Worm (Caenorhabditis elegans) whole organism, L1 larva: ENCODE results near the gene T23B12.6.

ENCODE experiments used
- C16A3.4 ChIP-seq: fragments of 150-350 bp; optimal IDR thresholded peaks from 2 replicates; lab custom pipeline; 2014; ENCODE audit warnings: missing biosample characterization, missing genetic modification characterization
- F16B12.6 ChIP-seq: fragments of 150-350 bp; optimal IDR thresholded peaks from 2 replicates; lab custom pipeline; 2014; ENCODE audit warnings: missing biosample characterization, missing genetic modification characterization
- Y116A8C.19 ChIP-seq: sonication (generic microtip); optimal IDR thresholded peaks from 2 replicates; lab custom pipeline; 2016; ENCODE audit warnings: missing compliant biosample characterization, missing genetic modification characterization, borderline replicate concordance
- aha-1 ChIP-seq: fragments of 150-350 bp; optimal IDR thresholded peaks from 2 replicates; lab custom pipeline; 2014; ENCODE audit warnings: missing biosample characterization, missing genetic modification characterization
- alr-1 ChIP-seq: fragments of 200-800 bp; sonication (Bioruptor generic); optimal IDR thresholded peaks from 2 replicates; lab custom pipeline; 2018; ENCODE audit warnings: borderline replicate concordance, mild to moderate bottlenecking, missing genetic modification characterization, missing compliant biosample characterization
- ceh-8 ChIP-seq: fragments of 200-800 bp; sonication (Bioruptor generic); optimal IDR thresholded peaks from 2 replicates; lab custom pipeline; 2018; ENCODE audit warnings: mild to moderate bottlenecking, missing genetic modification characterization, moderate library complexity, missing compliant biosample characterization
- ceh-82 ChIP-seq, 3 experiments: fragments of 150-350 bp in 1 of 3; sonication (generic microtip) in 2 of 3; optimal IDR thresholded peaks; 2 replicates each; lab custom pipeline; 2014 to 2017; ENCODE audit warnings: missing biosample characterization in 3 of 3, missing genetic modification characterization in 3 of 3
- ceh-88 ChIP-seq: fragments of 200-800 bp; sonication (Bioruptor generic); IDR thresholded peaks from 2 replicates; pipeline ENCODE4 v1.3.6; 2022; ENCODE audit warnings: missing genetic modification characterization, missing compliant biosample characterization
- ceh-90 ChIP-seq: sonication (generic microtip); optimal IDR thresholded peaks from 2 replicates; lab custom pipeline; 2016; ENCODE audit warnings: missing genetic modification characterization, missing compliant biosample characterization
- ces-1 ChIP-seq: fragments of 150-350 bp; optimal IDR thresholded peaks from 2 replicates; lab custom pipeline; 2014; ENCODE audit warnings: missing biosample characterization, missing genetic modification reagents, missing genetic modification characterization
- dsc-1 ChIP-seq: sonication (generic microtip); optimal IDR thresholded peaks from 2 replicates; lab custom pipeline; 2016; ENCODE audit warnings: mild to moderate bottlenecking, missing genetic modification characterization, missing compliant biosample characterization
- egl-13 ChIP-seq: sonication (generic microtip); optimal IDR thresholded peaks from 2 replicates; lab custom pipeline; 2016; ENCODE audit warnings: missing genotype, missing genetic modification reagents, missing genetic modification characterization, missing compliant biosample characterization
- egl-27 ChIP-seq, 2 experiments: fragments of 150-350 bp in 1 of 2; sonication (generic microtip); optimal IDR thresholded peaks; 3 replicates each; lab custom pipeline; 2017 to 2018; ENCODE audit warnings: missing biosample characterization in 2 of 2, missing genetic modification characterization in 2 of 2, missing genetic modification reagents in 2 of 2
- elt-2 ChIP-seq: sonication (generic microtip); optimal IDR thresholded peaks from 2 replicates; lab custom pipeline; 2016; ENCODE audit warnings: missing genetic modification characterization, mild to moderate bottlenecking, inconsistent platforms, missing compliant biosample characterization, missing genetic modification reagents
- elt-3 ChIP-seq, 6 experiments: fragments of 150-350 bp in 1 of 6; sonication (generic microtip); optimal IDR thresholded peaks; 2 replicates each; lab custom pipeline; 2017 to 2018; ENCODE audit warnings: missing biosample characterization in 6 of 6, missing genetic modification characterization in 6 of 6, inconsistent platforms in 1 of 6
- ets-5 ChIP-seq: fragments of 200-800 bp; sonication (Bioruptor generic); IDR thresholded peaks from 2 replicates; pipeline ENCODE4 v1.3.6; 2022; ENCODE audit warnings: missing genetic modification characterization, missing compliant biosample characterization
- fkh-10 ChIP-seq: sonication (generic microtip); optimal IDR thresholded peaks from 2 replicates; lab custom pipeline; 2017; ENCODE audit warnings: missing biosample characterization, missing genetic modification reagents, missing genetic modification characterization
- fkh-4 ChIP-seq: sonication (generic microtip); optimal IDR thresholded peaks from 2 replicates; lab custom pipeline; 2016; ENCODE audit warnings: missing compliant biosample characterization, missing genetic modification characterization, borderline replicate concordance
- fkh-8 ChIP-seq: sonication (generic microtip); optimal IDR thresholded peaks from 2 replicates; lab custom pipeline; 2016; ENCODE audit warnings: mild to moderate bottlenecking, missing genetic modification characterization, missing compliant biosample characterization
- fos-1 ChIP-seq: fragments of 150-350 bp; optimal IDR thresholded peaks from 2 replicates; lab custom pipeline; 2014; ENCODE audit warnings: missing biosample characterization, missing genetic modification characterization
- hlh-17 ChIP-seq: fragments of 200-800 bp; sonication (Bioruptor generic); optimal IDR thresholded peaks from 2 replicates; lab custom pipeline; 2018; ENCODE audit warnings: missing genetic modification characterization, mild to moderate bottlenecking, missing compliant biosample characterization, moderate library complexity, borderline replicate concordance
- hlh-4 ChIP-seq: sonication (generic microtip); optimal IDR thresholded peaks from 2 replicates; lab custom pipeline; 2016; ENCODE audit warnings: mild to moderate bottlenecking, missing genetic modification characterization, missing compliant biosample characterization
- hpl-2 ChIP-seq: fragments of 150-350 bp; optimal IDR thresholded peaks from 2 replicates; lab custom pipeline; 2014; ENCODE audit warnings: missing biosample characterization, missing genetic modification reagents, missing genetic modification characterization
- jun-1 ChIP-seq: fragments of 150-350 bp; optimal IDR thresholded peaks from 2 replicates; lab custom pipeline; 2014; ENCODE audit warnings: missing biosample characterization, missing genetic modification reagents, missing genetic modification characterization
- lin-13 ChIP-seq: fragments of 150-350 bp; optimal IDR thresholded peaks from 2 replicates; lab custom pipeline; 2014; ENCODE audit warnings: missing biosample characterization, missing genetic modification reagents, missing genetic modification characterization
- lin-14 ChIP-seq: fragments of 200-800 bp; sonication (Bioruptor generic); optimal IDR thresholded peaks from 2 replicates; lab custom pipeline; 2018; ENCODE audit warnings: mild to moderate bottlenecking, missing genetic modification characterization, moderate library complexity, missing compliant biosample characterization
- lin-35 ChIP-seq, 2 experiments: fragments of 150-350 bp; optimal IDR thresholded peaks; 2 replicates each; lab custom pipeline; 2014; ENCODE audit warnings: missing biosample characterization in 2 of 2, missing genetic modification characterization in 2 of 2, missing genetic modification reagents in 2 of 2
- lin-39 ChIP-seq: fragments of 150-350 bp; optimal IDR thresholded peaks from 2 replicates; lab custom pipeline; 2014; ENCODE audit warnings: missing biosample characterization, missing genetic modification reagents, missing genetic modification characterization
- lsy-2 ChIP-seq, 2 experiments: fragments of 150-350 bp; optimal IDR thresholded peaks; 2 replicates each; lab custom pipeline; 2014; ENCODE audit warnings: missing biosample characterization in 2 of 2, missing genetic modification characterization in 2 of 2
- mdl-1 ChIP-seq, 2 experiments: fragments of 150-350 bp; optimal IDR thresholded peaks; 2 replicates each; lab custom pipeline; 2014 to 2017; ENCODE audit warnings: missing biosample characterization in 2 of 2, missing genetic modification characterization in 2 of 2, inconsistent platforms in 1 of 2
- mef-2 ChIP-seq: fragments of 150-350 bp; optimal IDR thresholded peaks from 2 replicates; lab custom pipeline; 2014; ENCODE audit warnings: missing biosample characterization, missing genetic modification characterization
- nhr-11 ChIP-seq: fragments of 150-350 bp; optimal IDR thresholded peaks from 2 replicates; lab custom pipeline; 2014; ENCODE audit warnings: missing biosample characterization, missing genetic modification characterization
- nhr-19 ChIP-seq: fragments of 200-800 bp; sonication (Bioruptor generic); conservative IDR thresholded peaks from 2 replicates; pipeline ENCODE4 v1.3.6; 2022; ENCODE audit warnings: missing genetic modification characterization, missing compliant biosample characterization
- nhr-28 ChIP-seq: fragments of 150-350 bp; optimal IDR thresholded peaks from 2 replicates; lab custom pipeline; 2014; ENCODE audit warnings: missing biosample characterization, missing genetic modification characterization
- nhr-47 ChIP-seq: sonication (generic microtip); optimal IDR thresholded peaks from 2 replicates; lab custom pipeline; 2016; ENCODE audit warnings: mild to moderate bottlenecking, missing genetic modification characterization, moderate library complexity, missing compliant biosample characterization
- nhr-71 ChIP-seq: sonication (generic microtip); optimal IDR thresholded peaks from 2 replicates; lab custom pipeline; 2016; ENCODE audit warnings: mild to moderate bottlenecking, missing genetic modification characterization, moderate library complexity, missing compliant biosample characterization
- nhr-76 ChIP-seq: sonication (generic microtip); optimal IDR thresholded peaks from 2 replicates; lab custom pipeline; 2017; ENCODE audit warnings: missing biosample characterization, missing genetic modification characterization
- nhr-84 ChIP-seq: sonication (generic microtip); optimal IDR thresholded peaks from 2 replicates; lab custom pipeline; 2017; ENCODE audit warnings: missing biosample characterization, missing genetic modification characterization
- pax-3 ChIP-seq: fragments of 200-800 bp; sonication (Bioruptor generic); optimal IDR thresholded peaks from 2 replicates; lab custom pipeline; 2018; ENCODE audit warnings: mild to moderate bottlenecking, missing genetic modification characterization, moderate library complexity, missing compliant biosample characterization
- pqm-1 ChIP-seq: sonication (generic microtip); optimal IDR thresholded peaks from 3 replicates; lab custom pipeline; 2017; ENCODE audit warnings: missing biosample characterization, missing genetic modification characterization
- rnt-1 ChIP-seq: sonication (generic microtip); optimal IDR thresholded peaks from 2 replicates; lab custom pipeline; 2016; ENCODE audit warnings: mild to moderate bottlenecking, missing genetic modification characterization, moderate library complexity, missing compliant biosample characterization
- skn-1 ChIP-seq: fragments of 150-350 bp; optimal IDR thresholded peaks from 2 replicates; lab custom pipeline; 2014; ENCODE audit warnings: missing biosample characterization, missing genetic modification characterization
- sox-4 ChIP-seq: sonication (generic microtip); optimal IDR thresholded peaks from 2 replicates; lab custom pipeline; 2016; ENCODE audit warnings: missing genetic modification characterization, missing compliant biosample characterization
- sup-37 ChIP-seq: fragments of 200-800 bp; sonication (Bioruptor generic); optimal IDR thresholded peaks from 2 replicates; lab custom pipeline; 2018; ENCODE audit warnings: mild to moderate bottlenecking, missing genetic modification characterization, missing compliant biosample characterization
- tlp-1 ChIP-seq: fragments of 150-350 bp; optimal IDR thresholded peaks from 2 replicates; lab custom pipeline; 2014; ENCODE audit warnings: missing biosample characterization, missing genetic modification characterization
- unc-130 ChIP-seq: fragments of 150-350 bp; optimal IDR thresholded peaks from 2 replicates; lab custom pipeline; 2017; ENCODE audit warnings: missing biosample characterization, missing genetic modification characterization, inconsistent platforms
- unc-62 ChIP-seq: fragments of 150-350 bp; optimal IDR thresholded peaks from 2 replicates; lab custom pipeline; 2014; ENCODE audit warnings: missing biosample characterization, missing genetic modification reagents, missing genetic modification characterization
- unc-86 ChIP-seq: sonication (generic microtip); optimal IDR thresholded peaks from 2 replicates; lab custom pipeline; 2016; ENCODE audit warnings: missing genetic modification characterization, missing compliant biosample characterization
- unc-98 ChIP-seq: fragments of 200-800 bp; sonication (Bioruptor generic); IDR thresholded peaks from 2 replicates; pipeline ENCODE4 v1.3.6; 2022; ENCODE audit warnings: missing genetic modification characterization, missing compliant biosample characterization
- vab-15 ChIP-seq: sonication (generic microtip); optimal IDR thresholded peaks from 2 replicates; lab custom pipeline; 2017; ENCODE audit warnings: missing genotype, mild to moderate bottlenecking, missing genetic modification characterization, missing compliant biosample characterization
- xbp-1 ChIP-seq: sonication (generic microtip); optimal IDR thresholded peaks from 2 replicates; lab custom pipeline; 2016; ENCODE audit warnings: missing genetic modification characterization, missing compliant biosample characterization
- zag-1 ChIP-seq: fragments of 150-350 bp; optimal IDR thresholded peaks from 2 replicates; lab custom pipeline; 2014; ENCODE audit warnings: missing biosample characterization, missing genetic modification characterization
- ztf-4 ChIP-seq: fragments of 150-350 bp; optimal IDR thresholded peaks from 2 replicates; lab custom pipeline; 2014; ENCODE audit warnings: missing biosample characterization, missing genetic modification characterization

T23B12.6 gene

ce11 chrV:8462074-8462473, 1.9 kb upstream of the T23B12.6 start, which contains the start of the genes dnj-22 and natc-1 (continued):
- TF ChIP-seq zag-1 (tag; lab: Kevin White, UChicago) (no peak), mdl-1 (tag; optimal IDR thresholded peaks at IDR 0.05; lab: Kevin White, UChicago) (peak in 1 of 2 experiments; percentile 50), egl-27 (tag; optimal IDR thresholded peaks at IDR 0.05; lab: Kevin White, UChicago) (no peak), elt-2 (tag; lab: Kevin White, UChicago) (peak; percentile 44), F16B12.6 (peak; percentile 24), jun-1 (tag; lab: Kevin White, UChicago) (peak; percentile 56), dsc-1 (tag; lab: Kevin White, UChicago) (peak; percentile 74), nhr-76 (tag; lab: Kevin White, UChicago) (no peak), nhr-19 (GFP tag; lab: Robert Waterston, UW) (peak; percentile 82), ceh-8 (GFP tag; lab: Kevin White, UChicago) (no peak), mef-2 (no peak), lin-39 (tag; lab: Kevin White, UChicago) (peak; percentile 74), fkh-4 (tag; lab: Kevin White, UChicago) (no peak), ceh-88 (GFP tag; lab: Robert Waterston, UW) (peak; percentile 58; the same call in 1 of the 2 replicates), lsy-2 (tag; optimal IDR thresholded peaks at IDR 0.05; lab: Kevin White, UChicago) (peak; percentile 89 to 93), fos-1 (tag; lab: Kevin White, UChicago) (peak; percentile 77), ceh-90 (no peak), vab-15 (tag; lab: Kevin White, UChicago) (peak; percentile 39), nhr-11 (tag; lab: Kevin White, UChicago) (peak; percentile 46), tlp-1 (no peak), lin-35 (GFP tag; optimal IDR thresholded peaks at IDR 0.05; lab: Kevin White, UChicago) (peak; percentile 83 to 89), alr-1 (tag; lab: Kevin White, UChicago) (no peak), hpl-2 (GFP tag; lab: Kevin White, UChicago) (peak; percentile 47), nhr-28 (tag; lab: Kevin White, UChicago) (no peak), unc-62 (GFP tag; lab: Kevin White, UChicago) (no peak), fkh-10 (GFP tag; lab: Kevin White, UChicago) (peak; percentile 54), xbp-1 (tag; lab: Kevin White, UChicago) (peak; percentile 81), unc-98 (GFP tag; lab: Robert Waterston, UW) (peak; percentile 24; the same call in 1 of the 2 replicates), nhr-47 (tag; lab: Kevin White, UChicago) (peak; percentile 88), sup-37 (GFP tag; lab: Kevin White, UChicago) (peak; percentile 11), hlh-4 (tag; lab: Kevin White, UChicago) (no peak), skn-1 (peak; percentile 73), hlh-17 (GFP tag; lab: Kevin White, UChicago) (no peak), C16A3.4 (tag; lab: Kevin White, UChicago) (peak; percentile 96), pqm-1 (tag; lab: Kevin White, UChicago) (no peak), lin-13 (GFP tag; lab: Kevin White, UChicago) (peak; percentile 65), nhr-84 (tag; lab: Kevin White, UChicago) (no peak), rnt-1 (peak; percentile 75), unc-130 (tag; lab: Kevin White, UChicago) (peak; percentile 80), sox-4 (tag; lab: Kevin White, UChicago) (peak; percentile 57), unc-86 (tag; lab: Kevin White, UChicago) (peak; percentile 74), fkh-8 (tag; lab: Kevin White, UChicago) (peak; percentile 64), pax-3 (tag; lab: Kevin White, UChicago) (no peak), egl-13 (tag; lab: Kevin White, UChicago) (peak; percentile 59), Y116A8C.19 (no peak), nhr-71 (tag; lab: Kevin White, UChicago) (peak; percentile 91), lin-14 (GFP tag; lab: Kevin White, UChicago) (peak; percentile 86), aha-1 (tag; lab: Kevin White, UChicago) (no peak), elt-3 (tag; optimal IDR thresholded peaks at IDR 0.05; lab: Kevin White, UChicago) (peak in 2 of 6 experiments; percentile 82 to 88), ets-5 (GFP tag; lab: Robert Waterston, UW) (no peak), ceh-82 (tag; optimal IDR thresholded peaks at IDR 0.05; lab: Kevin White, UChicago) (peak; percentile 79 to 87 (median 84)), ces-1 (peak; percentile 50), ztf-4 (tag; lab: Kevin White, UChicago) (peak; percentile 63)
